Worm (Caenorhabditis elegans) whole organism, L4/young adult: ENCODE data around the gene wrt-6.

Experiments
- W03F9.2 ChIP-seq: fragments of 150-350 bp; optimal IDR thresholded peaks from 2 replicates; lab custom pipeline; 2014; ENCODE audit warnings: missing biosample characterization, missing genetic modification characterization
- dao-5 ChIP-seq: sonication (generic microtip); optimal IDR thresholded peaks from 2 replicates; lab custom pipeline; 2016; ENCODE audit warnings: missing genotype, missing genetic modification characterization, moderate library complexity, missing compliant biosample characterization
- him-1 ChIP-seq: sonication (generic microtip); optimal IDR thresholded peaks from 2 replicates; lab custom pipeline; 2016; ENCODE audit warnings: missing genotype, missing genetic modification reagents, missing genetic modification characterization, missing compliant biosample characterization

The wrt-6 gene

ce11 chrX:3467004-3467761 is 12.9 kb upstream of the wrt-6 start:
- TF ChIP-seq him-1 (no peak), W03F9.2 (tag; lab: Kevin White, UChicago) (no peak), dao-5 (tag; lab: Kevin White, UChicago) (no peak)

ce11 chrX:3467958-3468357 is 12.1 kb upstream of the wrt-6 start:
- no peak for TF ChIP-seq dao-5 (tag; lab: Kevin White, UChicago)
- no peak for TF ChIP-seq him-1
- TF ChIP-seq W03F9.2 (tag; lab: Kevin White, UChicago) = no peak

- TF ChIP-seq dao-5 (tag; lab: Kevin White, UChicago) = no peak
- no peak for TF ChIP-seq W03F9.2 (tag; lab: Kevin White, UChicago)
- TF ChIP-seq him-1 = no peak
These were observed 10.7 kb upstream of the wrt-6 start for ce11 chrX:3469332-3469731.

ce11 chrX:3470307-3470706 is 9.7 kb upstream of the wrt-6 start:
- no peak for TF ChIP-seq dao-5 (tag; lab: Kevin White, UChicago)
- TF ChIP-seq W03F9.2 (tag; lab: Kevin White, UChicago) = no peak
- TF ChIP-seq him-1 = no peak

- TF ChIP-seq him-1 (no peak), dao-5 (tag; lab: Kevin White, UChicago) (no peak), W03F9.2 (tag; lab: Kevin White, UChicago) (no peak)
These were observed 7.8 kb upstream of the wrt-6 start for ce11 chrX:3472226-3472625.

ce11 chrX:3473793-3474192 is 6.3 kb upstream of the wrt-6 start:
- TF ChIP-seq him-1 (no peak), W03F9.2 (tag; lab: Kevin White, UChicago) (no peak), dao-5 (tag; lab: Kevin White, UChicago) (no peak)

- no peak for TF ChIP-seq him-1
- no peak for TF ChIP-seq W03F9.2 (tag; lab: Kevin White, UChicago)
- no peak for TF ChIP-seq dao-5 (tag; lab: Kevin White, UChicago)
These were observed 8.1 kb downstream of the wrt-6 start for ce11 chrX:3488074-3488688.

ce11 chrX:3488993-3489392 is 8.9 kb downstream of the wrt-6 start, which contains the start of gene C12D12.3:
Gene C12D12.3, plus strand, starts transcription at chrX:3489293.
- TF ChIP-seq W03F9.2 (tag; lab: Kevin White, UChicago) (no peak), dao-5 (tag; lab: Kevin White, UChicago) (no peak), him-1 (no peak)

- TF ChIP-seq dao-5 (tag; lab: Kevin White, UChicago) (no peak), him-1 (no peak), W03F9.2 (tag; lab: Kevin White, UChicago) (no peak)
These were observed 12.4 kb downstream of the wrt-6 start for ce11 chrX:3492431-3492830.

ce11 chrX:3494634-3495033 is 14.6 kb downstream of the wrt-6 start:
- TF ChIP-seq dao-5 (tag; lab: Kevin White, UChicago) (no peak), him-1 (no peak), W03F9.2 (tag; lab: Kevin White, UChicago) (no peak)

ce11 chrX:3495776-3496175 is 15.7 kb downstream of the wrt-6 start, which contains the start of gene glt-1:
Gene glt-1, plus strand, starts transcription at chrX:3496026.
- TF ChIP-seq him-1 (no peak), W03F9.2 (tag; lab: Kevin White, UChicago) (no peak), dao-5 (tag; lab: Kevin White, UChicago) (no peak)

ce11 chrX:3498953-3499352 is 18.9 kb downstream of the wrt-6 start, which contains the start of gene C12D12.1:
Gene C12D12.1, plus strand, starts transcription at chrX:3499253.
- no peak for TF ChIP-seq W03F9.2 (tag; lab: Kevin White, UChicago)
- no peak for TF ChIP-seq him-1
- TF ChIP-seq dao-5 (tag; lab: Kevin White, UChicago) = no peak

ce11 chrX:3499867-3500266 is 19.8 kb downstream of the wrt-6 start:
- TF ChIP-seq him-1 = no peak
- no peak for TF ChIP-seq dao-5 (tag; lab: Kevin White, UChicago)
- TF ChIP-seq W03F9.2 (tag; lab: Kevin White, UChicago) = no peak

ce11 chrX:3500357-3500756 is 20.3 kb downstream of the wrt-6 start:
- no peak for TF ChIP-seq dao-5 (tag; lab: Kevin White, UChicago)
